Fruit fly (Drosophila melanogaster) S2 (cell line): ENCODE results near the gene CG1824.

Experiments
- CG8478 ChIP-seq: fragments of >200 bp; optimal IDR thresholded peaks from 2 replicates; lab custom pipeline; 2018
- CTCF ChIP-seq, 2 experiments: fragments of >200 bp; optimal IDR thresholded peaks; 2 replicates each; lab custom pipeline; 2018

dm6 chrX:12552824-12553223, 42.6 kb downstream of the CG1824 start, which contains the start of gene Cpr11B:
- no peak for TF ChIP-seq CTCF (optimal IDR thresholded peaks at IDR 0.05; lab: Kevin White, UChicago)
- TF ChIP-seq CG8478 (lab: Kevin White, UChicago): no peak
